Fruit fly (Drosophila melanogaster): ENCODE data around the gene Idgf3.

Gene Idgf3

dm6 chr2L:16491752-16492616 lies 41.3 kb downstream of the Idgf3 start:
- TF ChIP-seq Myc (optimal IDR thresholded peaks at IDR 0.05): no peak
- TF ChIP-seq Sin3A (optimal IDR thresholded peaks at IDR 0.05): no peak
- TF ChIP-seq insv (optimal IDR thresholded peaks at IDR 0.05): no peak
- no peak for TF ChIP-seq ttk (optimal IDR thresholded peaks at IDR 0.05)
- TF ChIP-seq h (optimal IDR thresholded peaks at IDR 0.05): no peak
- no peak for TF ChIP-seq psq (optimal IDR thresholded peaks at IDR 0.05)

- TF ChIP-seq insv (optimal IDR thresholded peaks at IDR 0.05) (no peak), ttk (optimal IDR thresholded peaks at IDR 0.05) (no peak), h (optimal IDR thresholded peaks at IDR 0.05) (no peak), Myc (optimal IDR thresholded peaks at IDR 0.05) (no peak), psq (optimal IDR thresholded peaks at IDR 0.05) (no peak)
Measured at dm6 chr2L:16492617-16493203, 42.0 kb downstream of the Idgf3 start.

DNA sequence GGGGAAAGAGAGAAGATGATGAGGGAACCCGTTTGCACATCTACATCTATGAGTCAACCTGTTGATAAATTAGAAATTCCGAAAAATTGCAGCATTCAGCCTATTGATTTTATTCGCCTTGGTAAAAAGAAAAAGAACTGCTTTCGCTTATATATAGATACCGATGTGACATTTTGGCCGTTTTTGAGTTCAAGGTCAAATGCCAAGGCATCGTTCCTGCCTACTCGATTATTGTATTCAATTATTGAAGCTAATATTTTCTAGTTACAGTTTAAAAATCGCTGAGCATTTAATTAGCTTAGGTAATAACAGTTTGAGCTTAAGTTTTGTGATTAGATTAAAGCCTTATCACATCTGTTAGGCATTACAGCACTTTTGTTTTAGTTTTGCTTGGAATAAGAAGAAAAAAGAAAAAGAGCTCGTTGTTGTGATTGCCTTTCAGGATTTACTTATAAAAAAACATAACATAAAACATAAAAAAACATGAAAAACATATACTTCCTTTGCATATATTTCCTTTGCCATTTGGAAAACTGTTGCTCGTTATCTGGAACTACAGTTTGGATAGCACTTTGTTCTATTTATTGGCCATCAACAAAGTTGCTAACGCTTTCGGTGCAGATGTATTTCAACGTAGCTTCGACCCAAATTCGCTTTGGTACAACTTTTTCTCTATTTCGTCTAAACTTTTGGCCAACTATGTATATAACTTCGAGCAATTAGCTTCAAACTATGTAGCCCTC lies 43.5 kb downstream of the Idgf3 start:
- TF ChIP-seq psq (optimal IDR thresholded peaks at IDR 0.05) (no peak), insv (optimal IDR thresholded peaks at IDR 0.05) (no peak)

DNA sequence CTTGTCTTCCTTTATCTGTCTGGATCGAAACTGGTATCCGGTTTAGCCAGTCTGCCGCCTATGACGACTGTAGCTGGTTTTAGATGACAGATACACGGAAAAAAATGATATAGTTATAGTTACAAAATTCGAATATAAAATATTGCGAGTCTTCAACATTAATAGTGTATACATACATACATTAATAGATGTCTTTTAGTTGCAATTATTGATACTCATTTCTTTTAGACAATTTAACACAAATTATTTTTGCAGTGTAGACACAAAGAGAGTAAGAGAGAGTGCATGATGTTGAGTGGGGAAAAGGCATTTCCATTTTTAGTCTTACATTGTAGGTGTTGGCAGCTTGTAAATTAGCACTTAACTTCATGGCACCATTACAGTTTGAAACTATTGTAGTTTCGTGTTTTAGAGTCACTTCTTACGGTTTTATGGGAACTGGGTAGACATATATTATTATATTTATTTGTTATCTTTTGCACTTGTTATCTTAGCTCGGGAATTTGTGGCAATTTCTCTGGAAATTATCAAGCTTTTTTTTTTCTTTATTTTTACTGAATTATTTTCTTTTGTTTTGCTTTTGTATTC lies 44.6 kb downstream of the Idgf3 start:
- no peak for TF ChIP-seq Myc (optimal IDR thresholded peaks at IDR 0.05)
- TF ChIP-seq Sin3A (optimal IDR thresholded peaks at IDR 0.05): no peak
- TF ChIP-seq ttk (optimal IDR thresholded peaks at IDR 0.05): no peak
- TF ChIP-seq psq (optimal IDR thresholded peaks at IDR 0.05): no peak
- no peak for TF ChIP-seq h (optimal IDR thresholded peaks at IDR 0.05)
- no peak for TF ChIP-seq insv (optimal IDR thresholded peaks at IDR 0.05)

DNA sequence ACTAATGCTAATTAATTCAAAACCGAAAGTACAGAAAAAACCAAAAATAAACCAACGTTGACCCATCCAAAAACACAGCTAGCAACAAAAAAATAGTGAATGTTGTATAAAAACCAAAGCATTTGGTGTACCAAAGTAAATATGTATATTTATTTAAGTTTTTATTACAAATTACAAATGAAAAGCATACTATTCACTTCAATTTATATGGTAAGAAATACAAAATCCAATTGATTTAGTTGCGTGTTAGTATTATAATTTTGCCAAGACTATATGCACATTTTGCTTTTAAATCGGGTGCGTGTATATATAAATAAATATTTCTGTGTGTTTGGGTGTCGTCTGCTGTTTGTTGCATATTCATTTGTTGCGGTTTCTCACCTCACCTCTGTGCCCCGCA lies 46.5 kb downstream of the Idgf3 start:
- no peak for TF ChIP-seq Sin3A (optimal IDR thresholded peaks at IDR 0.05)

DNA sequence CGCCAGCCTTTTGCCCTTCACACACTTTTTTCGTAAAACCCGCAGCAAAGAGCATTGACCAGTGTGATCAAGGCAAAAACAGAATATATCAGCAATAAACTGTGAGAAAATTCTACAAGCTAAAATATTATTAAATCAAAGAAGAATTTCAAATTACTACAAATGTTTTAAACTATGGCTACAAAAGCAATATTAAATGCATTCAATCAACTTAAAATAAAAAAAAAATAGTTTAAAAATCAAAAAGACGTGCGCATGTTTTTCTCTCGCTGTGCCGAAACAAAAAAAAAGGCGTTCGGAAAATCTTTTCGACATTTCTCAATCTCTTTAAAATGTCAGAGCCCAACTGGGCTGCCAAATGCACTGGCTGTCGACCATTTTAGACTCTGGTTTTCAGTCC lies 47.4 kb downstream of the Idgf3 start:
- no peak for TF ChIP-seq ttk (optimal IDR thresholded peaks at IDR 0.05)
- no peak for TF ChIP-seq Myc (optimal IDR thresholded peaks at IDR 0.05)
- TF ChIP-seq h (optimal IDR thresholded peaks at IDR 0.05): no peak
- TF ChIP-seq insv (optimal IDR thresholded peaks at IDR 0.05): no peak
- TF ChIP-seq psq (optimal IDR thresholded peaks at IDR 0.05): no peak
- no peak for TF ChIP-seq Sin3A (optimal IDR thresholded peaks at IDR 0.05)

DNA sequence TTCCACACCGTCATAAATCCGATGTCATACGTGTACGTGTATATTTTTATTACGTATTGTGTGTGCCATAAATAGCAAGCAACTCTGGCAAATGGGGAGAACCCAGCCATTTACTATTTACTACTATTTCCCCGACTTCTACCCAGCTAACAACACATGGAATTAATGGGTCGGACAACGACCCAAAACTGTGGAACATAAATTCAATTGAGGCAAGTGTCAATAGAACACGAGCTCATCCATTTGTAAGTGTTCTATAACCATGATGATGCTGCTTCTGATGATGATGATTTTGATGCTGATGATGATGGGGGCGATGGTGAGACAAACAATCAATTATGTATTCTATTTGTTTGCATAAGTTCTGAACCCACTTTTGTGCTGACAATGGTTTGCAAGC lies 48.9 kb downstream of the Idgf3 start:
- TF ChIP-seq h (optimal IDR thresholded peaks at IDR 0.05) (no peak), insv (optimal IDR thresholded peaks at IDR 0.05) (no peak), Sin3A (optimal IDR thresholded peaks at IDR 0.05) (no peak), Myc (optimal IDR thresholded peaks at IDR 0.05) (no peak), ttk (optimal IDR thresholded peaks at IDR 0.05) (no peak), psq (optimal IDR thresholded peaks at IDR 0.05) (no peak)

- TF ChIP-seq psq (optimal IDR thresholded peaks at IDR 0.05): no peak
- no peak for TF ChIP-seq ttk (optimal IDR thresholded peaks at IDR 0.05)
- no peak for TF ChIP-seq insv (optimal IDR thresholded peaks at IDR 0.05)
- no peak for TF ChIP-seq Sin3A (optimal IDR thresholded peaks at IDR 0.05)
- TF ChIP-seq Myc (optimal IDR thresholded peaks at IDR 0.05): no peak
- no peak for TF ChIP-seq h (optimal IDR thresholded peaks at IDR 0.05)
Measured at dm6 chr2L:16500469-16500868, 49.8 kb downstream of the Idgf3 start.

dm6 chr2L:16501366-16501765 lies 50.7 kb downstream of the Idgf3 start:
- TF ChIP-seq h (optimal IDR thresholded peaks at IDR 0.05) (no peak), Myc (optimal IDR thresholded peaks at IDR 0.05) (no peak), Sin3A (optimal IDR thresholded peaks at IDR 0.05) (no peak), psq (optimal IDR thresholded peaks at IDR 0.05) (no peak), insv (optimal IDR thresholded peaks at IDR 0.05) (no peak), ttk (optimal IDR thresholded peaks at IDR 0.05) (no peak)

- TF ChIP-seq psq (optimal IDR thresholded peaks at IDR 0.05) (no peak), h (optimal IDR thresholded peaks at IDR 0.05) (no peak), Sin3A (optimal IDR thresholded peaks at IDR 0.05) (no peak), Myc (optimal IDR thresholded peaks at IDR 0.05) (no peak), insv (optimal IDR thresholded peaks at IDR 0.05) (no peak)
Measured at dm6 chr2L:16502898-16503551, 52.3 kb downstream of the Idgf3 start.
